Worm (Caenorhabditis elegans): ENCODE measurements around the gene set-3.

Gene set-3

DNA sequence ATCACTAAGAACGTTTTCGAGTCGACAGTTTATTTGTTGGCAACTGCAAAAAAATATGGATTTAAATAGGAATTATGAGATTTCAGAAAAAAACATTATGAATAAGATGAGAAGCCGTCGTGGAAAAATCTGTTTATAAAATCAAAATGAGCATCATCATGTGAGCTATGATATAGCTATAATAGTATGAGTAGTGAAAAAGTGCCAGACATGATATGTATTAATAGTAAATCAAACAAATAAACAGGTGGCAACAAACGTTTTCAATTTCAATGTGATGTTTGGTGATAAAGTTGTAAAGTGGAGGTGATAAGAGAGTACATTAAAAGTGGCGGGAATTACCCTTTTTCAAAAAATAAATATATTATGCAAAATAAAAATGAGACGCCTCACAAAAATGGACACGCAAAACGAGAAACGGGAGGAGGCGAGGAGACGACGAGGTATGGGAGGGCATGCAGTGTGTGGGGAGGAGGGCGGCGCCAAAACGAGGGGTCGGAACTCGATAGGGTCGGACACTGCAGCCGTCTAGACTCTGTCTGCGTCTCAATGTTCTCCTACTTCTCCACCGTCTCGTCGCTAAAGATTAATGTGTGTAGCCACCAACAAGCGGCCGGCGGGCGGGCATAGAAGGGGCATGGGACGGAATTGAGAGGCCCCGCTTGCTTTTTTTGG is 26.6 kb downstream of the set-3 start, which contains the start of gene C07A9.9 (continued):
- TF ChIP-seq ztf-11 (tag; optimal IDR thresholded peaks at IDR 0.05) = no peak
- peak; percentile 26 to 54 for TF ChIP-seq lsy-2 (tag; optimal IDR thresholded peaks at IDR 0.05)
- no peak for TF ChIP-seq elt-3 (tag; optimal IDR thresholded peaks at IDR 0.05)
- peak; percentile 29 for TF ChIP-seq lin-13 (GFP tag; optimal IDR thresholded peaks at IDR 0.05)
- TF ChIP-seq lin-39 (tag; optimal IDR thresholded peaks at IDR 0.05) = no peak
- TF ChIP-seq nhr-237 (tag; optimal IDR thresholded peaks at IDR 0.05) = peak; percentile 10
- TF ChIP-seq unc-55 (GFP tag; optimal IDR thresholded peaks at IDR 0.05) = peak; percentile 54
- peak; percentile 18 for TF ChIP-seq skn-1 (tag; optimal IDR thresholded peaks at IDR 0.05)
- peak; percentile 68 for TF ChIP-seq blmp-1 (tag; optimal IDR thresholded peaks at IDR 0.05; ENCODE audit: insufficient read depth)
- TF ChIP-seq nhr-10 (tag; optimal IDR thresholded peaks at IDR 0.05) = no peak
- no peak for TF ChIP-seq ceh-82 (tag; optimal IDR thresholded peaks at IDR 0.05)
- no peak for TF ChIP-seq peb-1 (tag; optimal IDR thresholded peaks at IDR 0.05)

DNA sequence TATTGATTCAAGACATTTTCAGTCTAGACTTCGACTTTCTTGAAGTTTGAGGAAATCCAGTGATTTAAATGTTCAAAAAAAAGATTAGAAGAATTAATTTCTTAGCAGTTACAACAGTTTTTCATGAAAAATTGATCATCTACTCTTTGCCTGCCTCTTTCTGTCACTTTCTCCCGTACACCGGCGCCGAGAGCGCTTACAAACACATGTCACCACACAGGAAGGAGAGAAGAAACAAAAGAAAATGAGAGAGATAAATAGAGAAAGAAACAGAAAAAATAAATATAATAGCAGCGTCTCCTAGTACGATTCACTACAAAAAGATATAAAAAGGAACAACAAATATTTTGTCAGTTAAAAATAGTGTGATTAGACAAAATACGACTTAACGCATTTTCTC is 27.7 kb downstream of the set-3 start:
- TF ChIP-seq lin-39 (tag; optimal IDR thresholded peaks at IDR 0.05) (no peak), blmp-1 (tag; optimal IDR thresholded peaks at IDR 0.05; ENCODE audit: insufficient read depth) (peak; percentile 88), ZK546.5 (tag; optimal IDR thresholded peaks at IDR 0.05) (no peak), elt-3 (tag; optimal IDR thresholded peaks at IDR 0.05) (no peak), skn-1 (tag; optimal IDR thresholded peaks at IDR 0.05) (no peak), lin-13 (GFP tag; optimal IDR thresholded peaks at IDR 0.05) (no peak), F13H6.1 (tag; optimal IDR thresholded peaks at IDR 0.05) (no peak), fos-1 (tag; optimal IDR thresholded peaks at IDR 0.05) (peak; percentile 67), nhr-25 (tag; optimal IDR thresholded peaks at IDR 0.05) (peak; percentile 45), nhr-237 (tag; optimal IDR thresholded peaks at IDR 0.05) (no peak), nhr-23 (tag; optimal IDR thresholded peaks at IDR 0.05) (no peak), sma-9 (GFP tag; optimal IDR thresholded peaks at IDR 0.05) (peak; percentile 64), sma-9 (tag; optimal IDR thresholded peaks at IDR 0.05) (no peak), sma-3 (GFP tag; optimal IDR thresholded peaks at IDR 0.05) (no peak), ama-1 (optimal IDR thresholded peaks at IDR 0.05) (no peak), ceh-82 (tag; optimal IDR thresholded peaks at IDR 0.05) (no peak), lin-11 (tag; optimal IDR thresholded peaks at IDR 0.05) (no peak), nhr-129 (tag; optimal IDR thresholded peaks at IDR 0.05) (no peak), aly-2 (tag; optimal IDR thresholded peaks at IDR 0.05) (no peak), snpc-4 (tag; optimal IDR thresholded peaks at IDR 0.05) (no peak)

DNA sequence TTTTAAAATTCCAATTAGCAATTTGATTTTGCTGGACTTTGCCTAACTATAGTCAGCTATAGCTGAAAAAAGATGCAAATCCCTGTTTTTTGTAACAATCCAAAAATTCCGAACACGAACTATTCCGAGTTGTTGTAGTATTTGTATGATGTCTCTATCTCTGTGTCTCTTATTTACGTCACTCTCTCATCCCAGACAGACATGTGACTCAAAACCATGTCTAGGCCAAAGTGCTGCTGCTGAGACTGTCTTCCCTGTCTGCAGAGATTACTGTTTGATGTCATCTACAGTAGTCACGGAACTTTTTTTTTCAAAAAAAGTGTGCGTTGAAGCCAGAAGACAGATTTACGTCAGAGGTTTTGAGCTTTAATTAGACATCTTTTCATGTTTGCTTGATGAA is 28.1 kb downstream of the set-3 start:
- TF ChIP-seq sma-9 (GFP tag; optimal IDR thresholded peaks at IDR 0.05) = peak; percentile 94
- no peak for TF ChIP-seq sma-9 (tag; optimal IDR thresholded peaks at IDR 0.05)
- TF ChIP-seq sma-3 (GFP tag; optimal IDR thresholded peaks at IDR 0.05) = peak; percentile 55
- peak; percentile 7 for TF ChIP-seq unc-55 (GFP tag; optimal IDR thresholded peaks at IDR 0.05)
- peak; percentile 18 for TF ChIP-seq gmeb-1 (tag; optimal IDR thresholded peaks at IDR 0.05)
- TF ChIP-seq sem-4 (tag; optimal IDR thresholded peaks at IDR 0.05) = peak; percentile 15
- TF ChIP-seq egl-27 (tag; optimal IDR thresholded peaks at IDR 0.05) = peak; percentile 18
- no peak for TF ChIP-seq lin-39 (tag; optimal IDR thresholded peaks at IDR 0.05)
- peak in 1 of 2 experiments; percentile 4 for TF ChIP-seq lsy-2 (tag; optimal IDR thresholded peaks at IDR 0.05)
- TF ChIP-seq nhr-6 (tag; optimal IDR thresholded peaks at IDR 0.05) = peak; percentile 20
- no peak for TF ChIP-seq peb-1 (tag; optimal IDR thresholded peaks at IDR 0.05)
- TF ChIP-seq nhr-129 (tag; optimal IDR thresholded peaks at IDR 0.05) = peak; percentile 59
- TF ChIP-seq alr-1 (tag; optimal IDR thresholded peaks at IDR 0.05) = no peak
- peak; percentile 14 for TF ChIP-seq nhr-25 (tag; optimal IDR thresholded peaks at IDR 0.05)
- TF ChIP-seq ceh-82 (tag; optimal IDR thresholded peaks at IDR 0.05) = no peak

DNA sequence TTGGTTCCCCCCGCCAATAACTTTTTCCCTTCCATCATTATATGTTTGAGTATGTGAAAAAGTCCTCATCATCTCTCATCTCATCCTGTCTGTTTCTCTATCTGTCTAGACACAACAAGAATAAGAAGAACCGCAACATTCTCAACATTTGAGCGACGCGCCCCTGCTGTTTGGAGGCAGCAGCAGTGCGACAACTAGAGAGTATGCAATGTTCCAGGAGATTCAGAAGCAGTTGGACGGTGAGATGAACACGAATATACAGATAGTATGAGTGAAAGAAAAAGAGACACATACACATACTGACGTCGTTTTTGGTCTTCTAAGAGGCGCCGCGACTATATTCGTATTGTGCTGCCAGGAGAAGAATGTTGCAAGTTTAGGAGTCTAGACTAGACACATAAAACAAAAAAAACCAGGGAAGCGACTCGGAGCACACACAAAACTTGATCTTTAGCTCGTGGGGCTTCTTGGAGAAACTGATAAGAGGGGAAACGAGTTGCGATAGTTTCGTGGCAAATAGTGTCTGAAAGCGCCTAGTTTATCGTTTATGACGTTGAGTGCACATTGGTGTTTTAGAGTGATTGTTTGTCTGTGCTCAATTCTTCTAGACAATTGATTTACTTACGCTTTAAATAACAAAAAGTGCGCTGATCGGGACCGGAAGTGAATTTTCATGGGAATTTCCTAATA is 28.7 kb downstream of the set-3 start:
- peak; percentile 45 for TF ChIP-seq fos-1 (tag; optimal IDR thresholded peaks at IDR 0.05)
- TF ChIP-seq mdl-1 (tag; optimal IDR thresholded peaks at IDR 0.05) = peak in 1 of 2 experiments; percentile 48
- TF ChIP-seq sem-4 (tag; optimal IDR thresholded peaks at IDR 0.05) = peak; percentile 13
- TF ChIP-seq unc-62 (GFP tag; optimal IDR thresholded peaks at IDR 0.05) = no peak
- TF ChIP-seq nhr-25 (tag; optimal IDR thresholded peaks at IDR 0.05) = peak; percentile 5
- no peak for TF ChIP-seq lin-13 (GFP tag; optimal IDR thresholded peaks at IDR 0.05)
- TF ChIP-seq F13H6.1 (tag; optimal IDR thresholded peaks at IDR 0.05) = peak; percentile 21
- TF ChIP-seq aly-2 (tag; optimal IDR thresholded peaks at IDR 0.05) = no peak
- TF ChIP-seq ztf-4 (tag; optimal IDR thresholded peaks at IDR 0.05) = peak; percentile 47
- peak in 1 of 2 experiments; percentile 44 for TF ChIP-seq lsy-2 (tag; optimal IDR thresholded peaks at IDR 0.05)
- TF ChIP-seq sma-9 (GFP tag; optimal IDR thresholded peaks at IDR 0.05) = peak; percentile 51
- no peak for TF ChIP-seq sma-9 (tag; optimal IDR thresholded peaks at IDR 0.05)
- TF ChIP-seq nhr-12 (tag; optimal IDR thresholded peaks at IDR 0.05) = no peak
- TF ChIP-seq unc-55 (GFP tag; optimal IDR thresholded peaks at IDR 0.05) = peak; percentile 73
- TF ChIP-seq C34F6.9 (tag; optimal IDR thresholded peaks at IDR 0.05) = peak; percentile 67
- TF ChIP-seq nhr-129 (tag; optimal IDR thresholded peaks at IDR 0.05) = peak; percentile 74
- TF ChIP-seq nhr-6 (tag; optimal IDR thresholded peaks at IDR 0.05) = peak; percentile 19
- peak; percentile 61 for TF ChIP-seq nhr-21 (tag; optimal IDR thresholded peaks at IDR 0.05)
